Fruit fly (Drosophila melanogaster) whole organism, embryonic: ENCODE measurements around the gene CG14627.

Experiments used
- Adf1 ChIP-seq: fragments of 200-800 bp; sonication (Bioruptor generic); IDR thresholded peaks from 2 replicates; pipeline ENCODE4 v1.3.6; 2022; ENCODE audit warnings: missing biosample characterization, missing genetic modification characterization
- Atf3 ChIP-seq: fragments of 200-800 bp; sonication (Bioruptor generic); optimal IDR thresholded peaks from 3 replicates; lab custom pipeline; 2016; ENCODE audit warnings: missing biosample characterization, missing genetic modification characterization
- BEAF-32 ChIP-seq: fragments of 200-800 bp; sonication (Bioruptor generic); optimal IDR thresholded peaks from 3 replicates; lab custom pipeline; 2017; ENCODE audit warnings: missing biosample characterization, missing genetic modification characterization, mild to moderate bottlenecking, moderate library complexity, missing genetic modification reagents
- CG10267 ChIP-seq: fragments of 200-800 bp; sonication (Bioruptor generic); optimal IDR thresholded peaks from 2 replicates; lab custom pipeline; 2018; ENCODE audit warnings: missing biosample characterization, mild to moderate bottlenecking, missing genetic modification characterization, moderate library complexity
- CG11085 ChIP-seq: fragments of 200-800 bp; sonication (Bioruptor generic); IDR thresholded peaks from 2 replicates; pipeline ENCODE4 v1.3.6; 2022; ENCODE audit warnings: missing biosample characterization, missing genetic modification characterization
- CG14710 ChIP-seq: fragments of 200-800 bp; sonication (Bioruptor generic); optimal IDR thresholded peaks from 3 replicates; lab custom pipeline; 2019; ENCODE audit warnings: missing biosample characterization, mild to moderate bottlenecking, missing genetic modification characterization, moderate library complexity
- CG14860 ChIP-seq: fragments of 200-800 bp; sonication (Bioruptor generic); IDR thresholded peaks from 3 replicates; pipeline ENCODE4 v1.3.6; 2022; ENCODE audit warnings: missing biosample characterization, missing genetic modification characterization; ENCODE audit not compliant: partially characterized antibody
- CG15479 ChIP-seq: fragments of 200-800 bp; sonication (Bioruptor generic); optimal IDR thresholded peaks from 3 replicates; lab custom pipeline; 2019; ENCODE audit warnings: missing biosample characterization, mild to moderate bottlenecking, missing genetic modification characterization, moderate library complexity
- CG15514 ChIP-seq: fragments of 200-800 bp; sonication (Bioruptor generic); optimal IDR thresholded peaks from 3 replicates; lab custom pipeline; 2017; ENCODE audit warnings: missing biosample characterization, missing genetic modification characterization, mild to moderate bottlenecking, moderate library complexity, missing genetic modification reagents
- CG18764 ChIP-seq: fragments of 200-800 bp; sonication (Bioruptor generic); optimal IDR thresholded peaks from 3 replicates; lab custom pipeline; 2016; ENCODE audit warnings: missing biosample characterization, missing genetic modification characterization
- CG2120 ChIP-seq: fragments of 200-800 bp; sonication (Bioruptor generic); optimal IDR thresholded peaks from 3 replicates; lab custom pipeline; 2016; ENCODE audit warnings: missing biosample characterization, missing genetic modification characterization
- CG30020 ChIP-seq: fragments of 200-800 bp; optimal IDR thresholded peaks from 2 replicates; lab custom pipeline; 2019; ENCODE audit warnings: missing biosample characterization, mild to moderate bottlenecking, missing genetic modification characterization, moderate library complexity
- CG3995 ChIP-seq: fragments of 200-800 bp; sonication (Bioruptor generic); optimal IDR thresholded peaks from 3 replicates; lab custom pipeline; 2016; ENCODE audit warnings: missing biosample characterization, missing genetic modification characterization
- CG4707 ChIP-seq: fragments of 200-800 bp; sonication (Bioruptor generic); optimal IDR thresholded peaks from 2 replicates; lab custom pipeline; 2018; ENCODE audit warnings: missing biosample characterization, mild to moderate bottlenecking, missing genetic modification characterization, moderate library complexity
- CG6791 ChIP-seq: fragments of 200-800 bp; sonication (Bioruptor generic); IDR thresholded peaks from 3 replicates; pipeline ENCODE4 v1.3.6; 2022; ENCODE audit warnings: missing biosample characterization, missing genetic modification characterization; ENCODE audit not compliant: partially characterized antibody
- CG7357 ChIP-seq: fragments of 200-800 bp; sonication (Bioruptor generic); IDR thresholded peaks from 3 replicates; pipeline ENCODE4 v1.3.6; 2022; ENCODE audit warnings: missing biosample characterization, missing genetic modification characterization
- CG7963 ChIP-seq: fragments of 200-800 bp; sonication (Bioruptor generic); IDR thresholded peaks from 3 replicates; pipeline ENCODE4 v1.3.6; 2022; ENCODE audit warnings: missing biosample characterization, missing genetic modification characterization; ENCODE audit not compliant: partially characterized antibody
- CG9817 ChIP-seq: fragments of 200-800 bp; sonication (Bioruptor generic); optimal IDR thresholded peaks from 2 replicates; lab custom pipeline; 2018; ENCODE audit warnings: missing biosample characterization, mild to moderate bottlenecking, missing genetic modification characterization, moderate library complexity
- CG9876 ChIP-seq: fragments of 200-800 bp; sonication (Bioruptor generic); optimal IDR thresholded peaks from 2 replicates; lab custom pipeline; 2016; ENCODE audit warnings: missing biosample characterization, missing genetic modification characterization
- CTCF ChIP-seq: fragments of 200-800 bp; sonication (Bioruptor generic); optimal IDR thresholded peaks from 2 replicates; lab custom pipeline; 2017; ENCODE audit warnings: missing biosample characterization, mild to moderate bottlenecking, missing genetic modification characterization, moderate library complexity
- CoRest ChIP-seq: fragments of 200-800 bp; sonication (Bioruptor generic); optimal IDR thresholded peaks from 3 replicates; lab custom pipeline; 2018; ENCODE audit warnings: missing biosample characterization, mild to moderate bottlenecking, missing genetic modification characterization, moderate library complexity
- CrebB ChIP-seq: fragments of 200-800 bp; sonication (Bioruptor generic); optimal IDR thresholded peaks from 3 replicates; lab custom pipeline; 2018; ENCODE audit warnings: missing biosample characterization, mild to moderate bottlenecking, missing genetic modification characterization
- D19A ChIP-seq: fragments of 200-800 bp; optimal IDR thresholded peaks from 3 replicates; lab custom pipeline; 2019; ENCODE audit warnings: missing biosample characterization, mild to moderate bottlenecking, missing genetic modification characterization, moderate library complexity
- Dref ChIP-seq: fragments of 200-800 bp; sonication (Bioruptor generic); IDR thresholded peaks from 2 replicates; pipeline ENCODE4 v1.3.6; 2022; ENCODE audit warnings: missing biosample characterization, missing genetic modification characterization
- E2f2 ChIP-seq: fragments of 200-800 bp; sonication (Bioruptor generic); IDR thresholded peaks from 2 replicates; pipeline ENCODE4 v1.3.6; 2022; ENCODE audit warnings: missing biosample characterization, missing genetic modification characterization
- Gsc ChIP-seq: fragments of 200-800 bp; sonication (Bioruptor generic); IDR thresholded peaks from 2 replicates; pipeline ENCODE4 v1.3.6; 2022; ENCODE audit warnings: missing biosample characterization, missing genetic modification characterization
- HLH4C ChIP-seq: fragments of 200-800 bp; sonication (Bioruptor generic); IDR thresholded peaks from 3 replicates; pipeline ENCODE4 v1.3.6; 2022; ENCODE audit warnings: missing biosample characterization, missing genetic modification characterization; ENCODE audit not compliant: partially characterized antibody
- HLH54F ChIP-seq: fragments of 200-800 bp; sonication (Bioruptor generic); optimal IDR thresholded peaks from 3 replicates; lab custom pipeline; 2016; ENCODE audit warnings: missing biosample characterization, missing genetic modification characterization
- Hey ChIP-seq: fragments of 200-800 bp; sonication (Bioruptor generic); optimal IDR thresholded peaks from 3 replicates; lab custom pipeline; 2018; ENCODE audit warnings: missing biosample characterization, mild to moderate bottlenecking, missing genetic modification characterization
- Mad ChIP-seq: fragments of 200-800 bp; sonication (Bioruptor generic); optimal IDR thresholded peaks from 2 replicates; lab custom pipeline; 2016; ENCODE audit warnings: missing biosample characterization, missing genetic modification characterization
- Med ChIP-seq: fragments of 200-800 bp; sonication (Bioruptor generic); peaks from one replicate; lab custom pipeline; 2016; ENCODE audit warnings: missing biosample characterization, missing genetic modification characterization, mild to moderate bottlenecking, inconsistent platforms, moderate library complexity
- NC2α ChIP-seq: fragments of 200-800 bp; sonication (Bioruptor generic); optimal IDR thresholded peaks from 2 replicates; lab custom pipeline; 2016; ENCODE audit warnings: missing biosample characterization, missing genetic modification characterization
- al ChIP-seq: fragments of 200-800 bp; sonication (Bioruptor generic); IDR thresholded peaks from 2 replicates; pipeline ENCODE4 v1.3.6; 2022; ENCODE audit warnings: missing biosample characterization, missing genetic modification characterization
- cad ChIP-seq: fragments of >200 bp; optimal IDR thresholded peaks from 2 replicates; lab custom pipeline; 2017; ENCODE audit warnings: missing biosample characterization, missing genetic modification characterization
- caup ChIP-seq: fragments of 200-800 bp; sonication (Bioruptor generic); optimal IDR thresholded peaks from 3 replicates; lab custom pipeline; 2017; ENCODE audit warnings: missing biosample characterization, mild to moderate bottlenecking, missing genetic modification characterization, moderate library complexity; ENCODE audit not compliant: severe bottlenecking
- emc ChIP-seq: fragments of 200-800 bp; sonication (Bioruptor generic); optimal IDR thresholded peaks from 2 replicates; lab custom pipeline; 2016; ENCODE audit warnings: missing biosample characterization, missing genetic modification characterization
- en ChIP-seq: fragments of 200-800 bp; sonication (Bioruptor generic); optimal IDR thresholded peaks from 2 replicates; lab custom pipeline; 2016; ENCODE audit warnings: missing biosample characterization, missing genetic modification characterization
- fd3F ChIP-seq: fragments of 200-800 bp; sonication (Bioruptor generic); optimal IDR thresholded peaks from 2 replicates; lab custom pipeline; 2018; ENCODE audit warnings: missing biosample characterization, mild to moderate bottlenecking, missing genetic modification characterization, moderate library complexity
- gfzf ChIP-seq: fragments of 200-800 bp; sonication (Bioruptor generic); optimal IDR thresholded peaks from 2 replicates; lab custom pipeline; 2016; ENCODE audit warnings: missing biosample characterization, mild to moderate bottlenecking, missing genetic modification characterization, moderate library complexity
- her ChIP-seq: fragments of 200-800 bp; sonication (Bioruptor generic); optimal IDR thresholded peaks from 2 replicates; lab custom pipeline; 2016; ENCODE audit warnings: missing biosample characterization, missing genetic modification characterization
- knrl ChIP-seq: fragments of 200-800 bp; sonication (Bioruptor generic); IDR thresholded peaks from 3 replicates; pipeline ENCODE4 v1.3.6; 2022; ENCODE audit warnings: missing biosample characterization, missing genetic modification characterization; ENCODE audit not compliant: partially characterized antibody
- nmo ChIP-seq: fragments of 200-800 bp; sonication (Bioruptor generic); optimal IDR thresholded peaks from 2 replicates; lab custom pipeline; 2018; ENCODE audit warnings: missing biosample characterization, mild to moderate bottlenecking, missing genetic modification characterization, moderate library complexity
- otp ChIP-seq: fragments of 200-800 bp; sonication (Bioruptor generic); IDR thresholded peaks from 3 replicates; pipeline ENCODE4, ENCODE4 v1.3.6; 2022; ENCODE audit warnings: missing biosample characterization, missing genetic modification characterization
- row ChIP-seq: fragments of 200-800 bp; sonication (Bioruptor generic); IDR thresholded peaks from 3 replicates; pipeline ENCODE4 v1.3.6; 2022; ENCODE audit warnings: missing biosample characterization, missing genetic modification characterization
- sens ChIP-seq: fragments of 200-800 bp; sonication (Bioruptor generic); peaks from one replicate; lab custom pipeline; 2016; ENCODE audit warnings: missing biosample characterization, missing genetic modification characterization
- sqz ChIP-seq: fragments of 200-800 bp; sonication (Bioruptor generic); optimal IDR thresholded peaks from 3 replicates; lab custom pipeline; 2018; ENCODE audit warnings: missing biosample characterization, mild to moderate bottlenecking, missing genetic modification characterization
- sug ChIP-seq: fragments of 200-800 bp; optimal IDR thresholded peaks from 2 replicates; lab custom pipeline; 2019; ENCODE audit warnings: missing biosample characterization, mild to moderate bottlenecking, missing genetic modification characterization, moderate library complexity
- zen2 ChIP-seq: fragments of 200-800 bp; sonication (Bioruptor generic); IDR thresholded peaks from 3 replicates; pipeline ENCODE4 v1.3.6; 2022; ENCODE audit warnings: missing biosample characterization, missing genetic modification characterization; ENCODE audit not compliant: partially characterized antibody

Gene CG14627

DNA sequence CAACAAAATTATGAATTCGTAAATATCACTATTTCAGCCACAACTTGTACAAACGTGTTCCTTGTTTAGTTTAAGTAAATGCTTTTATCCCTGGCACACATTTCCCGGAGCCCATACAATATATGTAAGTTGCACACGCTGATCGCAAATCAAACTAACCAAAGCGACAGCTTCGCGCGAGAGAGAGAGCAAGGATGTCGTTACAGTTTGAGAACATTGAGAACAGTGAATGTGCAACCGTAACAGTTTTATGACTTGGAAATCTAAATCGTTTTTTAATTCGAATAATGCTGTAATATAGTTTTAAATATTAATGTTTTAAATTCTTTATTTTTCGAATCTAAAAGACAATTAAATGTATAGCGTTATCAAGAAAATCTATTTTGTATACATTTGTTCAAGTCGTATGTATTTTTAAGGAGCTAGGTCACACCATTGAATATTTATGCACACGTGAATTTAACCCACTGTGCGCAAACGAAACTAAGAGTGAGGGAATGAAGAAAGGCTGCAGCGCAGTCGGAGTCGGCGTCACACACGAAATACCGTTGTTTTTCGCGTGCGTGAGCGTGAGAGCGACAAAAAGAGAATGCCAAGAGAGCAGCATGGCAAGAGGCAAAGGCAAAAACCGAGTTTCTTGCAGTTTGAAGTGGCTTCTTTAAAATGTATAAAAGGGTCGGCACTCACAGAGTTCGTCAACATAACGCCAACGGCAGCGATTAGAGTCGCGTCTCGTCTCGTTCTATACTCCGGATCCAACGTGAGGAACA is 28.0 kb downstream of the CG14627 start, which contains the start of gene CG11382 (continued):
- TF ChIP-seq CoRest (tag; lab: Kevin White, UChicago) (no peak), fd3F (GFP tag; lab: Kevin White, UChicago) (no peak), cad (GFP tag; lab: Kevin White, UChicago) (peak; percentile 79), sens (GFP tag; lab: Kevin White, UChicago) (peak; percentile 36), CG7357 (no peak), Adf1 (no peak), CG4707 (peak; percentile 78), CG9876 (GFP tag; lab: Kevin White, UChicago) (no peak), Hey (tag; lab: Kevin White, UChicago) (no peak), CG2120 (GFP tag; lab: Kevin White, UChicago) (no peak), CG11085 (GFP tag; lab: Robert Waterston, UW) (no peak)

dm6 chrX:1215000-1215399 is 33.6 kb downstream of the CG14627 start, which contains the start of gene CG11398:
CG11398 (minus strand) TSS chrX:1215156.
- TF ChIP-seq knrl (peak; percentile 80), sug (no peak), CG30020 (tag; lab: Kevin White, UChicago) (peak; percentile 4), CG10267 (tag; lab: Kevin White, UChicago) (peak; percentile 79), HLH54F (GFP tag; lab: Kevin White, UChicago) (no peak), Mad (no peak), otp (GFP tag; lab: Robert Waterston, UW) (no peak), Med (GFP tag; lab: Kevin White, UChicago) (peak; percentile 71), CG6791 (GFP tag; lab: Robert Waterston, UW) (peak; percentile 85), BEAF-32 (GFP tag; lab: Kevin White, UChicago) (peak; percentile 86), CrebB (tag; lab: Kevin White, UChicago) (no peak), CG15514 (GFP tag; lab: Kevin White, UChicago) (peak; percentile 65), caup (GFP tag; lab: Kevin White, UChicago) (no peak), emc (no peak), CG7963 (peak; percentile 71; the same call in 1 of the 3 replicates), D19A (tag; lab: Kevin White, UChicago) (peak; percentile 5), CG14710 (peak; percentile 88), Atf3 (GFP tag; lab: Kevin White, UChicago) (no peak), CG18764 (GFP tag; lab: Kevin White, UChicago) (no peak), en (GFP tag; lab: Kevin White, UChicago) (no peak), zen2 (GFP tag; lab: Robert Waterston, UW) (peak; percentile 65; the same call in 2 of the 3 replicates), nmo (GFP tag; lab: Kevin White, UChicago) (peak; percentile 22), her (GFP tag; lab: Kevin White, UChicago) (peak; percentile 18), row (GFP tag; lab: Robert Waterston, UW) (peak; percentile 33; the same call in 1 of the 3 replicates), sqz (GFP tag; lab: Kevin White, UChicago) (no peak), NC2α (GFP tag; lab: Kevin White, UChicago) (no peak), Gsc (GFP tag; lab: Robert Waterston, UW) (no peak), CG3995 (GFP tag; lab: Kevin White, UChicago) (peak; percentile 36), CTCF (GFP tag; lab: Kevin White, UChicago) (peak; percentile 45), CG14860 (peak; percentile 62; the same call in 2 of the 3 replicates), gfzf (GFP tag; lab: Kevin White, UChicago) (peak; percentile 92), HLH4C (GFP tag; lab: Robert Waterston, UW) (peak; percentile 58), al (GFP tag; lab: Robert Waterston, UW) (no peak), CG15479 (GFP tag; lab: Kevin White, UChicago) (peak; percentile 56), Dref (GFP tag; lab: Robert Waterston, UW) (peak; percentile 81), E2f2 (GFP tag; lab: Robert Waterston, UW) (peak; percentile 82), CG9817 (tag; lab: Kevin White, UChicago) (no peak)
